Fruit fly (Drosophila melanogaster) whole organism: Measurements from ENCODE around the gene Ance-3.

Experiments
- CG8478 ChIP-seq: fragments of >200 bp; optimal IDR thresholded peaks from 2 replicates; lab custom pipeline; 2018; ENCODE audit warnings: inconsistent platforms
- EcR ChIP-seq, 2 experiments: fragments of >200 bp; optimal IDR thresholded peaks; 2 replicates each; lab custom pipeline; 2017; ENCODE audit warnings: missing biosample characterization in 2 of 2, missing genetic modification characterization in 2 of 2, missing genetic modification reagents in 2 of 2
- psq ChIP-seq: fragments of >200 bp; optimal IDR thresholded peaks from 2 replicates; lab custom pipeline; 2017
- usp ChIP-seq: fragments of >200 bp; optimal IDR thresholded peaks from 2 replicates; lab custom pipeline; 2017; ENCODE audit warnings: missing biosample characterization, missing genetic modification characterization, mixed read lengths

DNA sequence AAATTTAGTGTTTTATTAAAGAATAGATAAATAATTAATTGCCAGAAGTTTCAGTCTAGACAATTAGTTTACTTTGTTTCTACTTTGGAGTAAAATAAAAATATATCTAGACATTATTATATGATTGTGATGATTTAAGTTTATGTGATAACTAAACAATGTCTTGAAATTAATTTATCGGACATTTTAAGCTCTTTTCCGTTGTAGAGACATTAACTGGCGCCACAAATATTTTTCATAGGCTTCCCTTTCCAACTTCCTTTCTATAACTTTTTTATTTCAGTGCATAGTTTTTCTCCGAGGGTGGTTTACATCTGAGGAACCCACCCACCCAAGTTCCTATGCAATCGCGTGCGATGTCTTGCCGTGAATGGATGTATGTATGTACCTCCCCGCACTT lies 37.8 kb upstream of the Ance-3 start:
- TF ChIP-seq psq (lab: Kevin White, UChicago) (no peak), CG8478 (lab: Kevin White, UChicago) (no peak), EcR (GFP tag; optimal IDR thresholded peaks at IDR 0.05; lab: Kevin White, UChicago) (no peak), usp (GFP tag; lab: Kevin White, UChicago) (no peak)
